Fruit fly (Drosophila melanogaster) whole organism, embryonic: ENCODE results near the gene Tasp1.

ENCODE experiments used
- Abd-B ChIP-seq: fragments of 200-800 bp; sonication (Bioruptor generic); optimal IDR thresholded peaks from 2 replicates; lab custom pipeline; 2018; ENCODE audit warnings: missing biosample characterization, mild to moderate bottlenecking, missing genetic modification characterization, moderate library complexity
- Adf1 ChIP-seq: fragments of 200-800 bp; sonication (Bioruptor generic); IDR thresholded peaks from 2 replicates; pipeline ENCODE4 v1.3.6; 2022; ENCODE audit warnings: missing biosample characterization, missing genetic modification characterization
- BEAF-32 ChIP-seq: fragments of 200-800 bp; sonication (Bioruptor generic); optimal IDR thresholded peaks from 3 replicates; lab custom pipeline; 2017; ENCODE audit warnings: missing biosample characterization, missing genetic modification characterization, mild to moderate bottlenecking, moderate library complexity, missing genetic modification reagents
- CG10979 ChIP-seq: fragments of 200-800 bp; sonication (Bioruptor generic); optimal IDR thresholded peaks from 2 replicates; lab custom pipeline; 2018; ENCODE audit warnings: missing biosample characterization, mild to moderate bottlenecking, missing genetic modification characterization, moderate library complexity
- CG13123 ChIP-seq: fragments of 200-800 bp; sonication (Bioruptor generic); optimal IDR thresholded peaks from 2 replicates; lab custom pipeline; 2016; ENCODE audit warnings: missing biosample characterization, missing genetic modification characterization
- CG13287 ChIP-seq: fragments of 200-800 bp; sonication (Bioruptor generic); IDR thresholded peaks from 2 replicates; pipeline ENCODE4 v1.3.6; 2022; ENCODE audit warnings: missing biosample characterization, missing genetic modification characterization; ENCODE audit not compliant: partially characterized antibody
- CG13296 ChIP-seq: fragments of 200-800 bp; sonication (Bioruptor generic); optimal IDR thresholded peaks from 3 replicates; lab custom pipeline; 2018; ENCODE audit warnings: missing biosample characterization, mild to moderate bottlenecking, missing genetic modification characterization
- CG13775 ChIP-seq: fragments of 200-800 bp; sonication (Bioruptor generic); optimal IDR thresholded peaks from 3 replicates; lab custom pipeline; 2017; ENCODE audit warnings: missing biosample characterization, mild to moderate bottlenecking, missing genetic modification characterization
- CG14965 ChIP-seq: fragments of 200-800 bp; sonication (Bioruptor generic); optimal IDR thresholded peaks from 2 replicates; lab custom pipeline; 2016; ENCODE audit warnings: missing biosample characterization, missing genetic modification characterization, borderline replicate concordance
- CG1647 ChIP-seq: fragments of 200-800 bp; sonication (Bioruptor generic); optimal IDR thresholded peaks from 3 replicates; lab custom pipeline; 2016; ENCODE audit warnings: missing biosample characterization, missing genetic modification characterization
- CG17385 ChIP-seq: fragments of 200-800 bp; sonication (Bioruptor generic); optimal IDR thresholded peaks from 3 replicates; lab custom pipeline; 2018; ENCODE audit warnings: missing biosample characterization, mild to moderate bottlenecking, missing genetic modification characterization
- CG2116 ChIP-seq: fragments of 200-800 bp; sonication (Bioruptor generic); optimal IDR thresholded peaks from 3 replicates; lab custom pipeline; 2018; ENCODE audit warnings: missing biosample characterization, mild to moderate bottlenecking, missing genetic modification characterization
- CG3281 ChIP-seq: fragments of 200-800 bp; sonication (Bioruptor generic); optimal IDR thresholded peaks from 3 replicates; lab custom pipeline; 2017; ENCODE audit warnings: missing biosample characterization, mild to moderate bottlenecking, missing genetic modification characterization
- CG3995 ChIP-seq: fragments of 200-800 bp; sonication (Bioruptor generic); optimal IDR thresholded peaks from 3 replicates; lab custom pipeline; 2016; ENCODE audit warnings: missing biosample characterization, missing genetic modification characterization
- CG6175 ChIP-seq: fragments of 200-800 bp; sonication (Bioruptor generic); IDR thresholded peaks from 3 replicates; pipeline ENCODE4 v1.3.6; 2022; ENCODE audit warnings: missing biosample characterization, missing genetic modification characterization
- CG6854 ChIP-seq: fragments of 200-800 bp; sonication (Bioruptor generic); optimal IDR thresholded peaks from 3 replicates; lab custom pipeline; 2017; ENCODE audit warnings: missing biosample characterization, mild to moderate bottlenecking, missing genetic modification characterization
- CG7556 ChIP-seq: fragments of 200-800 bp; sonication (Bioruptor generic); optimal IDR thresholded peaks from 2 replicates; lab custom pipeline; 2017; ENCODE audit warnings: missing biosample characterization, mild to moderate bottlenecking, missing genetic modification characterization
- CG8281 ChIP-seq: fragments of 200-800 bp; sonication (Bioruptor generic); optimal IDR thresholded peaks from 2 replicates; lab custom pipeline; 2018; ENCODE audit warnings: missing biosample characterization, mild to moderate bottlenecking, missing genetic modification characterization, moderate library complexity
- CG8290 ChIP-seq, 3 experiments: fragments of 200-800 bp; sonication (Bioruptor generic); optimal IDR thresholded peaks; 2 replicates each; lab custom pipeline; 2016 to 2019; ENCODE audit warnings: missing biosample characterization in 3 of 3, missing genetic modification characterization in 3 of 3, mild to moderate bottlenecking in 2 of 3, moderate library complexity in 1 of 3
- CTCF ChIP-seq: fragments of 200-800 bp; sonication (Bioruptor generic); optimal IDR thresholded peaks from 2 replicates; lab custom pipeline; 2017; ENCODE audit warnings: missing biosample characterization, mild to moderate bottlenecking, missing genetic modification characterization, moderate library complexity
- Dref ChIP-seq: fragments of 200-800 bp; sonication (Bioruptor generic); IDR thresholded peaks from 2 replicates; pipeline ENCODE4 v1.3.6; 2022; ENCODE audit warnings: missing biosample characterization, missing genetic modification characterization
- HLH3B ChIP-seq: fragments of 200-800 bp; sonication (Bioruptor generic); IDR thresholded peaks from 2 replicates; pipeline ENCODE4 v1.3.6; 2022; ENCODE audit warnings: missing biosample characterization, missing genetic modification characterization
- HmgD ChIP-seq: fragments of 200-800 bp; sonication (Bioruptor generic); optimal IDR thresholded peaks from 3 replicates; lab custom pipeline; 2016; ENCODE audit warnings: missing biosample characterization, missing genetic modification characterization
- Hmr ChIP-seq: fragments of 200-800 bp; sonication (Bioruptor generic); optimal IDR thresholded peaks from 3 replicates; lab custom pipeline; 2017; ENCODE audit warnings: mild to moderate bottlenecking, missing biosample characterization, missing genetic modification reagents, missing genetic modification characterization
- Hr3 ChIP-seq: fragments of 200-800 bp; sonication (Bioruptor generic); optimal IDR thresholded peaks from 3 replicates; lab custom pipeline; 2016; ENCODE audit warnings: missing biosample characterization, missing genetic modification characterization
- Max ChIP-seq: fragments of 200-800 bp; sonication (Bioruptor generic); optimal IDR thresholded peaks from 2 replicates; lab custom pipeline; 2016; ENCODE audit warnings: missing biosample characterization, mild to moderate bottlenecking, missing genetic modification characterization
- Myb ChIP-seq: fragments of 200-800 bp; sonication (Bioruptor generic); optimal IDR thresholded peaks from 2 replicates; lab custom pipeline; 2016; ENCODE audit warnings: missing biosample characterization, missing genetic modification characterization
- Sox100B ChIP-seq: fragments of 200-800 bp; sonication (Bioruptor generic); optimal IDR thresholded peaks from 3 replicates; lab custom pipeline; 2018; ENCODE audit warnings: missing biosample characterization, mild to moderate bottlenecking, missing genetic modification characterization
- eve ChIP-seq, 2 experiments: fragments of >200 bp; optimal IDR thresholded peaks; 2 replicates each; lab custom pipeline; 2017; ENCODE audit warnings: missing biosample characterization in 2 of 2, missing genetic modification characterization in 2 of 2
- gce ChIP-seq: fragments of 200-800 bp; sonication (Bioruptor generic); IDR thresholded peaks from 3 replicates; pipeline ENCODE4 v1.3.6; 2022; ENCODE audit warnings: missing biosample characterization, missing genetic modification characterization
- gcm ChIP-seq: fragments of 200-800 bp; sonication (Bioruptor generic); optimal IDR thresholded peaks from 2 replicates; lab custom pipeline; 2019; ENCODE audit warnings: missing biosample characterization, mild to moderate bottlenecking, missing genetic modification characterization, moderate library complexity
- her ChIP-seq: fragments of 200-800 bp; sonication (Bioruptor generic); optimal IDR thresholded peaks from 2 replicates; lab custom pipeline; 2016; ENCODE audit warnings: missing biosample characterization, missing genetic modification characterization
- knrl ChIP-seq: fragments of 200-800 bp; sonication (Bioruptor generic); IDR thresholded peaks from 3 replicates; pipeline ENCODE4 v1.3.6; 2022; ENCODE audit warnings: missing biosample characterization, missing genetic modification characterization; ENCODE audit not compliant: partially characterized antibody
- lilli ChIP-seq: fragments of 200-800 bp; sonication (Bioruptor generic); optimal IDR thresholded peaks from 3 replicates; lab custom pipeline; 2016; ENCODE audit warnings: missing biosample characterization, missing genetic modification characterization
- maf-S ChIP-seq: fragments of 200-800 bp; sonication (Bioruptor generic); optimal IDR thresholded peaks from 2 replicates; lab custom pipeline; 2016; ENCODE audit warnings: missing biosample characterization, missing genetic modification characterization
- odd ChIP-seq: fragments of 200-800 bp; sonication (Bioruptor generic); optimal IDR thresholded peaks from 2 replicates; lab custom pipeline; 2017; ENCODE audit warnings: missing biosample characterization, mild to moderate bottlenecking, missing genetic modification characterization
- onecut ChIP-seq: fragments of 200-800 bp; sonication (Bioruptor generic); IDR thresholded peaks from 2 replicates; pipeline ENCODE4 v1.3.6; 2022; ENCODE audit warnings: missing biosample characterization, missing genetic modification characterization
- pfk ChIP-seq: fragments of 200-800 bp; sonication (Bioruptor generic); optimal IDR thresholded peaks from 2 replicates; lab custom pipeline; 2018; ENCODE audit warnings: missing biosample characterization, mild to moderate bottlenecking, missing genetic modification characterization, moderate library complexity
- pita ChIP-seq: fragments of 200-800 bp; sonication (Bioruptor generic); optimal IDR thresholded peaks from 2 replicates; lab custom pipeline; 2017; ENCODE audit warnings: missing biosample characterization, mild to moderate bottlenecking, missing genetic modification characterization
- pros ChIP-seq: fragments of 200-800 bp; sonication (Bioruptor generic); optimal IDR thresholded peaks from 3 replicates; lab custom pipeline; 2019; ENCODE audit warnings: missing biosample characterization, mild to moderate bottlenecking, missing genetic modification characterization, moderate library complexity
- ro ChIP-seq: fragments of 200-800 bp; sonication (Bioruptor generic); IDR thresholded peaks from 2 replicates; pipeline ENCODE4 v1.3.6; 2022; ENCODE audit warnings: missing biosample characterization, missing genetic modification characterization
- sc ChIP-seq, 3 experiments: fragments of >200 bp in 2 of 3; fragments of 200-800 bp in 1 of 3; sonication (Bioruptor generic) in 1 of 3; optimal IDR thresholded peaks; 2 replicates in 2 of 3; 3 replicates in 1 of 3; lab custom pipeline; 2017; ENCODE audit warnings: mild to moderate bottlenecking in 1 of 3, missing biosample characterization in 1 of 3, missing genetic modification characterization in 1 of 3, missing genetic modification reagents in 1 of 3
- scrt ChIP-seq: fragments of 200-800 bp; sonication (Bioruptor generic); optimal IDR thresholded peaks from 2 replicates; lab custom pipeline; 2018; ENCODE audit warnings: missing biosample characterization, mild to moderate bottlenecking, missing genetic modification characterization, moderate library complexity
- sima ChIP-seq: fragments of 200-800 bp; sonication (Bioruptor generic); optimal IDR thresholded peaks from 2 replicates; lab custom pipeline; 2016; ENCODE audit warnings: missing biosample characterization, missing genetic modification characterization
- sr ChIP-seq: fragments of 200-800 bp; sonication (Bioruptor generic); IDR thresholded peaks from 3 replicates; pipeline ENCODE4 v1.3.6; 2022; ENCODE audit warnings: missing biosample characterization, missing genetic modification characterization
- tup ChIP-seq: fragments of 200-800 bp; sonication (Bioruptor generic); optimal IDR thresholded peaks from 2 replicates; lab custom pipeline; 2016; ENCODE audit warnings: missing biosample characterization, mild to moderate bottlenecking, missing genetic modification characterization, moderate library complexity
- wek ChIP-seq: fragments of 200-800 bp; sonication (Bioruptor generic); optimal IDR thresholded peaks from 3 replicates; lab custom pipeline; 2018; ENCODE audit warnings: missing biosample characterization, mild to moderate bottlenecking, missing genetic modification characterization, moderate library complexity
- zen2 ChIP-seq: fragments of 200-800 bp; sonication (Bioruptor generic); IDR thresholded peaks from 3 replicates; pipeline ENCODE4 v1.3.6; 2022; ENCODE audit warnings: missing biosample characterization, missing genetic modification characterization; ENCODE audit not compliant: partially characterized antibody

Gene Tasp1

DNA sequence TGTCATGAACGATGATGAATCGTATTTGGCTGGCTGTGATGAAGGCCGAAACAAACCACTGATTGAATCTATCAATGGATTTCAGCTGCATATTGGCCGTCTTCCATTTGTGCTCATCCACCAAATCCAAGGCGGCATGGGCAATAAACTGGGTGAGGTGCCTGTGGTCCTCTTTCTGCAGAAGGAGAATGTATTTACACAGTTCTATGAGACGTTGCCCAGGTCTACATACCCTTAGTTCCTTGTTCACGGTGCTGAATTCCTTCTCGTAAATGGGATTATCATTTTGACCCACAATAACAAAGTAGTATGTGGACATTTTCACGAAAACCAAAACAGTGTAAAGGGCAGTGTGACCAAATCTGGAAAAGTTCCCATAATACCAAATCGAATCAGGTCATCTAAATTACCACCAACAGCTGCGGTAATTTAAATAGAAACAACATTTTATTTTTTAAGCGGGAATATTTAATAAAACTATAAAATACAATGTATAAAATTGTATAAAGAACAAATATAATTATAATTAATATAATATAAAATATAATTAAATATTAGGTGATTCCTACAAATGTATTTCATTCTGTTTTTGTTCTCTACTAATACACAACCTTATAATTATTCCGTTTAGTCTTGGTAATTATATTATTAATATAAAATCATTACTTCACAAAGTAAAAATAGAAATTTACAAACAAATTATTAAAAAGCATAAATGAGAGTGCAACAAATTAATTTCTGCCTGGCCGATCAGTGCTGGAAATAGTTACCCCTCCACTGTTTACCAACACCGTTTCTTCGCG lies 44.1 kb upstream of the Tasp1 start, which contains the start of the genes Trs20 and elg1 (continued):
- TF ChIP-seq Abd-B (GFP tag; lab: Kevin White, UChicago) (no peak), CG10979 (tag; lab: Kevin White, UChicago) (peak; percentile 65), pita (GFP tag; lab: Kevin White, UChicago) (no peak), CG14965 (GFP tag; lab: Kevin White, UChicago) (no peak), CG17385 (peak; percentile 60), CG13775 (GFP tag; lab: Kevin White, UChicago) (peak; percentile 41), gcm (peak; percentile 77), pfk (GFP tag; lab: Kevin White, UChicago) (no peak), Max (no peak), CG13287 (no peak; the same call in 1 of the 2 replicates), tup (no peak), CG6175 (GFP tag; lab: Robert Waterston, UW) (no peak), scrt (GFP tag; lab: Kevin White, UChicago) (no peak), Myb (GFP tag; lab: Kevin White, UChicago) (no peak), CG8290 (GFP tag; optimal IDR thresholded peaks at IDR 0.05; lab: Kevin White, UChicago) (peak; percentile 48), CG8290 (tag; optimal IDR thresholded peaks at IDR 0.05; lab: Kevin White, UChicago) (peak; percentile 44 to 69), pros (GFP tag; lab: Kevin White, UChicago) (peak; percentile 7), Hr3 (GFP tag; lab: Kevin White, UChicago) (peak; percentile 81), zen2 (GFP tag; lab: Robert Waterston, UW) (no peak), wek (GFP tag; lab: Kevin White, UChicago) (no peak), ro (no peak), CG1647 (no peak), sima (no peak), gce (GFP tag; lab: Robert Waterston, UW) (no peak), eve (GFP tag; optimal IDR thresholded peaks at IDR 0.05; lab: Kevin White, UChicago) (no peak), lilli (GFP tag; lab: Kevin White, UChicago) (peak; percentile 45), sc (optimal IDR thresholded peaks at IDR 0.05; lab: Kevin White, UChicago) (no peak), sc (GFP tag; optimal IDR thresholded peaks at IDR 0.05; lab: Kevin White, UChicago) (no peak), CG6854 (peak; percentile 37), knrl (GFP tag; lab: Robert Waterston, UW) (no peak), CG2116 (peak; percentile 39), Dref (no peak), maf-S (GFP tag; lab: Kevin White, UChicago) (no peak), her (no peak), BEAF-32 (GFP tag; lab: Kevin White, UChicago) (peak; percentile 9), CG3281 (peak; percentile 51), CG8281 (no peak), odd (GFP tag; lab: Kevin White, UChicago) (no peak), HmgD (GFP tag; lab: Kevin White, UChicago) (no peak), CG7556 (peak; percentile 66), CTCF (GFP tag; lab: Kevin White, UChicago) (no peak), Hmr (GFP tag; lab: Kevin White, UChicago) (peak; percentile 15), CG13296 (peak; percentile 73), HLH3B (GFP tag; lab: Robert Waterston, UW) (peak; percentile 54; the same call in 1 of the 2 replicates), CG3995 (no peak), onecut (GFP tag; lab: Robert Waterston, UW) (0 out of 2 replicates have a peak, but pooled peaks have one; percentile 33), Adf1 (GFP tag; lab: Robert Waterston, UW) (no peak), Sox100B (GFP tag; lab: Kevin White, UChicago) (peak; percentile 71), sr (GFP tag; lab: Robert Waterston, UW) (no peak), CG13123 (GFP tag; lab: Kevin White, UChicago) (no peak)
